Worm (Caenorhabditis elegans) whole organism, mixed stage, embryonic: ENCODE measurements around the gene F34D6.1.

Experiments
- elt-1 ChIP-seq: sonication (generic microtip); optimal IDR thresholded peaks from 2 replicates; lab custom pipeline; 2017; ENCODE audit warnings: missing genetic modification characterization, mild to moderate bottlenecking, missing compliant biosample characterization, antibody characterized with exemption, moderate library complexity, borderline replicate concordance; ENCODE audit not compliant: insufficient read depth
- lin-32 ChIP-seq: fragments of 200-800 bp; sonication (Bioruptor generic); optimal IDR thresholded peaks from 2 replicates; lab custom pipeline; 2018; ENCODE audit warnings: mild to moderate bottlenecking, missing genetic modification characterization, missing compliant biosample characterization
- lsy-2 ChIP-seq: fragments of 150-350 bp; optimal IDR thresholded peaks from 2 replicates; lab custom pipeline; 2014; ENCODE audit warnings: missing biosample characterization, missing genetic modification characterization
- nhr-76 ChIP-seq: sonication (generic microtip); optimal IDR thresholded peaks from 2 replicates; lab custom pipeline; 2017; ENCODE audit warnings: missing biosample characterization, missing genetic modification characterization
- snpc-4 ChIP-seq: fragments of 150-350 bp; optimal IDR thresholded peaks from 2 replicates; lab custom pipeline; 2014; ENCODE audit warnings: missing biosample characterization, missing genetic modification characterization
- unc-39 ChIP-seq: fragments of 150-350 bp; optimal IDR thresholded peaks from 2 replicates; lab custom pipeline; 2014; ENCODE audit warnings: missing biosample characterization, missing genetic modification characterization
- unc-62 ChIP-seq: fragments of 150-350 bp; optimal IDR thresholded peaks from 2 replicates; lab custom pipeline; 2014; ENCODE audit warnings: missing biosample characterization, missing genetic modification reagents, missing genetic modification characterization

DNA sequence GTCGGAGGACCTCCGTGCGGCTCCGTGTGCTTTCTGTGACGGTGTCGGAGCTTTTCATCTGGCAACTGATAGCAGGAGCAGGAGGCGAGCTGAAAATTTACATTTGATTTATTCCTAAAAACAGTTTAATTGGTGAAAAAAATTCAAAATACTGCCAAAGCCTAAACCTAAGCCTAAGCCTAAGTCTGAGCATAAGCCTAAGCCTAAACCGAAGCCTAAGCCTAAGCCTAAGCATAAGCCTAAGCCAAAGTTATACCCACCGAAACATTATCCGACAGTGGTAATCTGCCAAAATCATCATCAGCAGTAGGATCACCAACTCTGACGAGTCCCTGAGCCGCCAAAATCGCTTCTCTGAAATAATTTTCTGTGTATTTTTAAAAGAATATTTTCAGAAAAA is 3.8 kb upstream of the F34D6.1 start:
- TF ChIP-seq snpc-4 (no peak), lin-32 (GFP tag; lab: Kevin White, UChicago) (no peak), unc-62 (GFP tag; lab: Kevin White, UChicago) (no peak), elt-1 (tag; lab: Kevin White, UChicago) (no peak), nhr-76 (tag; lab: Kevin White, UChicago) (no peak), lsy-2 (no peak), unc-39 (no peak)
